Worm (Caenorhabditis elegans) whole organism, L4 larva: ENCODE measurements around the gene npr-15.
A peak's percentile ranks its signal among the peaks of the same experiment; 100 is the strongest.

ENCODE experiments used
- F10B5.3 ChIP-seq: sonication (generic microtip); optimal IDR thresholded peaks from 2 replicates; lab custom pipeline; 2016; ENCODE audit warnings: mild to moderate bottlenecking, missing genetic modification characterization, missing compliant biosample characterization
- R02D3.7 ChIP-seq: fragments of 150-350 bp; sonication (generic microtip); optimal IDR thresholded peaks from 3 replicates; lab custom pipeline; 2014; ENCODE audit warnings: missing biosample characterization, missing genetic modification characterization
- T26A8.4 ChIP-seq: fragments of 200-800 bp; sonication (Bioruptor generic); IDR thresholded peaks from 2 replicates; pipeline ENCODE4 v1.3.6; 2022; ENCODE audit warnings: missing genetic modification characterization, missing compliant biosample characterization
- Y48G9A.11 ChIP-seq: fragments of 200-800 bp; sonication (Bioruptor generic); IDR thresholded peaks from 2 replicates; pipeline ENCODE4 v1.3.6; 2022; ENCODE audit warnings: missing genetic modification reagents, missing genetic modification characterization, missing compliant biosample characterization
- aha-1 ChIP-seq: fragments of 150-350 bp; peaks from one replicate; lab custom pipeline; 2014; ENCODE audit warnings: missing biosample characterization, missing genetic modification characterization
- aly-2 ChIP-seq: sonication (generic microtip); optimal IDR thresholded peaks from 2 replicates; lab custom pipeline; 2018; ENCODE audit warnings: missing biosample characterization, missing genetic modification characterization
- arid-1 ChIP-seq: fragments of 200-800 bp; sonication (Bioruptor generic); conservative IDR thresholded peaks from 2 replicates; pipeline ENCODE4 v1.3.6; 2022; ENCODE audit warnings: missing genetic modification reagents, missing genetic modification characterization, missing compliant biosample characterization
- ceh-20 ChIP-seq: fragments of 200-800 bp; sonication (Bioruptor generic); IDR thresholded peaks from 2 replicates; pipeline ENCODE4 v1.3.6; 2022; ENCODE audit warnings: missing genetic modification reagents, missing genetic modification characterization, missing compliant biosample characterization
- ces-1 ChIP-seq: fragments of 150-350 bp; sonication (generic microtip); optimal IDR thresholded peaks from 4 replicates; lab custom pipeline; 2014; ENCODE audit warnings: missing biosample characterization, missing genetic modification reagents, missing genetic modification characterization
- ctbp-1 ChIP-seq: fragments of 200-800 bp; sonication (Bioruptor generic); IDR thresholded peaks from 2 replicates; pipeline ENCODE4 v1.3.6; 2022; ENCODE audit warnings: missing genetic modification reagents, missing genetic modification characterization, missing compliant biosample characterization
- daf-16 ChIP-seq, 3 experiments: sonication (generic microtip); optimal IDR thresholded peaks; 2 replicates each; lab custom pipeline; 2016 to 2017; ENCODE audit warnings: missing genetic modification characterization in 3 of 3, missing genetic modification reagents in 3 of 3, mild to moderate bottlenecking in 2 of 3, missing compliant biosample characterization in 2 of 3, missing biosample characterization in 1 of 3, moderate library complexity in 1 of 3
- daf-8 ChIP-seq: fragments of 200-800 bp; sonication (Bioruptor generic); IDR thresholded peaks from 2 replicates; pipeline ENCODE4 v1.3.6; 2022; ENCODE audit warnings: missing genetic modification characterization, missing compliant biosample characterization
- dpl-1 ChIP-seq: fragments of 150-350 bp; optimal IDR thresholded peaks from 2 replicates; lab custom pipeline; 2014; ENCODE audit warnings: missing biosample characterization, missing genetic modification reagents, missing genetic modification characterization
- dve-1 ChIP-seq: sonication (generic microtip); optimal IDR thresholded peaks from 2 replicates; lab custom pipeline; 2017; ENCODE audit warnings: antibody characterized with exemption, mild to moderate bottlenecking, missing genetic modification characterization, missing compliant biosample characterization; ENCODE audit not compliant: insufficient read depth
- fos-1 ChIP-seq: fragments of 150-350 bp; optimal IDR thresholded peaks from 2 replicates; lab custom pipeline; 2014; ENCODE audit warnings: missing biosample characterization, missing genetic modification characterization
- hif-1 ChIP-seq, 2 experiments: sonication (generic microtip); optimal IDR thresholded peaks; 2 replicates each; lab custom pipeline; 2016 to 2017; ENCODE audit warnings: missing compliant biosample characterization in 2 of 2, missing genetic modification characterization in 2 of 2, missing genetic modification reagents in 2 of 2, missing genotype in 2 of 2, mild to moderate bottlenecking in 1 of 2
- hlh-11 ChIP-seq: fragments of 200-800 bp; sonication (Bioruptor generic); optimal IDR thresholded peaks from 2 replicates; lab custom pipeline; 2018; ENCODE audit warnings: mild to moderate bottlenecking, missing genetic modification characterization, missing compliant biosample characterization
- hlh-30 ChIP-seq: sonication (generic microtip); optimal IDR thresholded peaks from 2 replicates; lab custom pipeline; 2017; ENCODE audit warnings: antibody characterized with exemption, mild to moderate bottlenecking, missing genetic modification characterization, missing compliant biosample characterization; ENCODE audit not compliant: insufficient read depth
- hmg-1.1 ChIP-seq: fragments of 200-800 bp; sonication (Bioruptor generic); IDR thresholded peaks from 2 replicates; pipeline ENCODE4 v1.3.6; 2022; ENCODE audit warnings: missing genetic modification reagents, missing genetic modification characterization, missing compliant biosample characterization
- jun-1 ChIP-seq: fragments of 150-350 bp; optimal IDR thresholded peaks from 2 replicates; lab custom pipeline; 2014; ENCODE audit warnings: missing biosample characterization, missing genetic modification reagents, missing genetic modification characterization
- lin-1 ChIP-seq: fragments of 200-800 bp; sonication (Bioruptor generic); IDR thresholded peaks from 2 replicates; pipeline ENCODE4 v1.3.6; 2022; ENCODE audit warnings: missing genetic modification reagents, missing genetic modification characterization, missing compliant biosample characterization
- lin-13 ChIP-seq: fragments of 150-350 bp; optimal IDR thresholded peaks from 2 replicates; lab custom pipeline; 2014; ENCODE audit warnings: missing biosample characterization, missing genetic modification reagents, missing genetic modification characterization
- lin-29 ChIP-seq: fragments of 200-800 bp; sonication (Bioruptor generic); IDR thresholded peaks from 2 replicates; pipeline ENCODE4 v1.3.6; 2022; ENCODE audit warnings: missing genetic modification reagents, missing genetic modification characterization, missing compliant biosample characterization
- mdl-1 ChIP-seq, 2 experiments: fragments of 150-350 bp in 1 of 2; sonication (generic microtip) in 1 of 2; optimal IDR thresholded peaks; 2 replicates each; lab custom pipeline; 2014 to 2017; ENCODE audit warnings: missing biosample characterization in 2 of 2, missing genetic modification characterization in 2 of 2
- mep-1 ChIP-seq: fragments of 150-350 bp; sonication (generic microtip); optimal IDR thresholded peaks from 3 replicates; lab custom pipeline; 2014; ENCODE audit warnings: missing biosample characterization, missing genetic modification characterization
- mes-2 ChIP-seq: sonication (generic microtip); optimal IDR thresholded peaks from 2 replicates; lab custom pipeline; 2016; ENCODE audit warnings: missing genotype, mild to moderate bottlenecking, missing genetic modification characterization, missing compliant biosample characterization; ENCODE audit not compliant: poor library complexity, severe bottlenecking
- mxl-2 ChIP-seq: fragments of 200-800 bp; sonication (Bioruptor generic); conservative IDR thresholded peaks from 2 replicates; pipeline ENCODE4 v1.3.6; 2022; ENCODE audit warnings: missing genetic modification reagents, missing genetic modification characterization, missing compliant biosample characterization
- nhr-102 ChIP-seq: sonication (generic microtip); optimal IDR thresholded peaks from 2 replicates; lab custom pipeline; 2016; ENCODE audit warnings: mild to moderate bottlenecking, missing genetic modification characterization, moderate library complexity, missing compliant biosample characterization
- nhr-11 ChIP-seq: fragments of 150-350 bp; optimal IDR thresholded peaks from 2 replicates; lab custom pipeline; 2014; ENCODE audit warnings: missing biosample characterization, missing genetic modification characterization
- nhr-111 ChIP-seq: fragments of 200-800 bp; sonication (Bioruptor generic); optimal IDR thresholded peaks from 2 replicates; lab custom pipeline; 2018; ENCODE audit warnings: mild to moderate bottlenecking, missing genetic modification characterization, missing compliant biosample characterization
- nhr-41 ChIP-seq: fragments of 200-800 bp; sonication (Bioruptor generic); IDR thresholded peaks from 2 replicates; pipeline ENCODE4 v1.3.6; 2022; ENCODE audit warnings: missing genetic modification reagents, missing genetic modification characterization, missing compliant biosample characterization
- nhr-48 ChIP-seq: sonication (generic microtip); optimal IDR thresholded peaks from 2 replicates; lab custom pipeline; 2016; ENCODE audit warnings: mild to moderate bottlenecking, missing genetic modification characterization, missing compliant biosample characterization
- nhr-6 ChIP-seq: fragments of 150-350 bp; optimal IDR thresholded peaks from 2 replicates; lab custom pipeline; 2014; ENCODE audit warnings: missing biosample characterization, missing genetic modification characterization
- pha-4 ChIP-seq, 2 experiments: fragments of 150-350 bp in 1 of 2; fragments of 200-800 bp in 1 of 2; sonication (Bioruptor generic) in 1 of 2; IDR thresholded peaks in 1 of 2; optimal IDR thresholded peaks in 1 of 2; 2 replicates each; pipeline versions ENCODE4 v1.3.6 to Lab custom; 2014 to 2022; ENCODE audit warnings: missing genetic modification characterization in 2 of 2, missing genetic modification reagents in 2 of 2, missing biosample characterization in 1 of 2, missing compliant biosample characterization in 1 of 2
- rbr-2 ChIP-seq: sonication (generic microtip); optimal IDR thresholded peaks from 2 replicates; lab custom pipeline; 2016; ENCODE audit warnings: missing genotype, missing genetic modification characterization, missing compliant biosample characterization
- sdz-12 ChIP-seq: fragments of 200-800 bp; sonication (Bioruptor generic); optimal IDR thresholded peaks from 2 replicates; lab custom pipeline; 2018; ENCODE audit warnings: mild to moderate bottlenecking, missing genetic modification characterization, missing compliant biosample characterization
- snpc-1.2 ChIP-seq: fragments of 200-800 bp; sonication (Bioruptor generic); IDR thresholded peaks from 2 replicates; pipeline ENCODE4 v1.3.6; 2022; ENCODE audit warnings: missing genetic modification reagents, missing genetic modification characterization, missing compliant biosample characterization
- tag-97 ChIP-seq: fragments of 200-800 bp; sonication (Bioruptor generic); IDR thresholded peaks from 2 replicates; pipeline ENCODE4 v1.3.6; 2022; ENCODE audit warnings: missing genetic modification characterization, missing compliant biosample characterization
- unc-130 ChIP-seq: sonication (generic microtip); optimal IDR thresholded peaks from 2 replicates; lab custom pipeline; 2016; ENCODE audit warnings: missing genetic modification reagents, missing genetic modification characterization, missing compliant biosample characterization
- unc-39 ChIP-seq: sonication (generic microtip); optimal IDR thresholded peaks from 2 replicates; lab custom pipeline; 2017; ENCODE audit warnings: missing biosample characterization, missing genetic modification characterization
- unc-62 ChIP-seq, 3 experiments: fragments of 150-350 bp in 1 of 3; sonication (generic microtip); optimal IDR thresholded peaks in 2 of 3; peaks in 1 of 3; 1 replicate in 1 of 3; 2 replicates in 2 of 3; lab custom pipeline; 2014 to 2017; ENCODE audit warnings: missing biosample characterization in 3 of 3, missing genetic modification characterization in 3 of 3, missing genetic modification reagents in 3 of 3, missing genotype in 1 of 3
- zag-1 ChIP-seq: fragments of 150-350 bp; optimal IDR thresholded peaks from 2 replicates; lab custom pipeline; 2014; ENCODE audit warnings: missing biosample characterization, missing genetic modification characterization
- zip-11 ChIP-seq: fragments of 200-800 bp; sonication (Bioruptor generic); IDR thresholded peaks from 2 replicates; pipeline ENCODE4 v1.3.6; 2022; ENCODE audit warnings: missing genetic modification characterization, missing compliant biosample characterization
- ztf-11 ChIP-seq: fragments of 150-350 bp; optimal IDR thresholded peaks from 2 replicates; lab custom pipeline; 2014; ENCODE audit warnings: missing biosample characterization, missing genetic modification characterization

npr-15 gene

DNA sequence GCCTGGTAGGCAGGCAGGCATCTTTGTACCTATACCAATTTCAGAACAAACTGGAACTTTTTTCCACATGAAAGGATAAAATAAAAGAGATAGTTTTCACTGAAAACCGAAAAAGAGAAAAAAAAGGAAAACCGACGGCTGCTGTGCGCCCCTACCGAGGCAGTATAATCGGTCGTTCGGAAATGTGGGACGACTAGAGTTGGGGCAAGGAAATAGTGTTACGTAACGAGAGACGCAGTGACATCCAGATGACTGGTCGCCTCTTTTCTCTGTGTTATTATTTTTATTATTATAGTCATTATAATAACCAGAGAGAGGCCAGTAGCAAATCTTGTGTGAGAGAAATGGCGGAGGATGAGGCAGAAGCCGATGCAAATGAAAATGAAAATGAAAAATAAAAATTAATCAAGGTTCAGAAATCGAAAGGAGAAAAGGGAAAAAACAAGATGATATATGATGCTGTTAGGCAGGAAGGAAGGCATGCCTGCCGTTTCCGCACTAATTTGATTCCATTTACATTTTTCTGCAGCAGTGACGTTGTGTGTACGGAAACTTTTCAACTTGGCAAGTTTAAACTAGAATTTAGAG, 13.0 kb downstream of the npr-15 start:
- TF ChIP-seq mep-1 (tag; lab: Kevin White, UChicago) (peak; percentile 17), aha-1 (tag; lab: Kevin White, UChicago) (peak; percentile 48), snpc-1.2 (GFP tag; lab: Robert Waterston, UW) (no peak), unc-62 (GFP tag; optimal IDR thresholded peaks at IDR 0.05 in 1 of 2; lab: Kevin White, UChicago) (peak in 1 of 2 experiments; percentile 8), unc-62 (tag; optimal IDR thresholded peaks at IDR 0.05; lab: Kevin White, UChicago) (no peak), lin-29 (no peak), rbr-2 (peak; percentile 31)

DNA sequence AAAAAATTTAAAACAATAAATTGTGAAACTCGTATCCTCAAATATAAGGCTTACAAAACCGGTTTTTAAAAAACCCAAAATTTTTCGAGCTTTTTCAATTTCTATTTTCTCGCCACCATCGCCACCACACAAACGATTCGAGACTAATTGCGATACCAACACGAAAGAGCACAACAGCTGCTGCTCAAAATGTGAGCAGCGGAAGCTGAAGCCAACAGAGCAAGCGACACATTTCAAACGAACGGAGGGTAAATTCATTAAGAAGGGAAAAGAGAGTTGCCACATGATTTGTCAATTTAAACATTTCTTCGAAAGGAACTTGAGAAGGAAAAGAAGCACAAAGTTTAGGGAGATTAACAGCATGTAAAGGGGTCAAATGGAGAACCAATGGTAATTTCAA, 15.4 kb downstream of the npr-15 start:
- no peak for TF ChIP-seq nhr-111 (GFP tag; lab: Kevin White, UChicago)
- TF ChIP-seq mes-2 (tag; lab: Kevin White, UChicago), result no peak
- peak in 1 of 2 experiments; percentile 94 for TF ChIP-seq unc-62 (GFP tag; optimal IDR thresholded peaks at IDR 0.05 in 1 of 2; lab: Kevin White, UChicago)
- TF ChIP-seq unc-62 (tag; optimal IDR thresholded peaks at IDR 0.05; lab: Kevin White, UChicago), result no peak
- no peak for TF ChIP-seq daf-8 (GFP tag; lab: Robert Waterston, UW)
- no peak for TF ChIP-seq lin-13 (GFP tag; lab: Kevin White, UChicago)
- TF ChIP-seq, all 104 proteins: peak for 1

DNA sequence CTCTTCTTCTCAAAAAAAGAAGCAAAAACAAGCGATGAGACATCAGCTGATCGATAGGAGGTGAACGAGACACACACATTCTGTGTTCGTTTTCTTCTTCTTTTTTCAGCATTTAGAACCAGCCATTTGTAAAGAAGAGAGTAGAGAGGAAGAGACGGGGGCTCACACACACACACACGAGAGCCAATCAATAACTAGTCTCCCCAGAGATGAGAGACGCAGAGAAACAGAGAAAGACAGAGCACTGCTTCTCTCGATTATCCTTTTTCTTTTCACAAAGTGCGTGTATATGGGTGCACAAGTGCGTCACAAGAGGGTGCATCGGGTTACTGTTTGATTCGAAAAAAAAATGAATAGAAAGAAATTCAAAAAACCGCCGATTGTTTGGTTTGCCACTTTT, 17.1 kb downstream of the npr-15 start:
- peak; percentile 74 for TF ChIP-seq mep-1 (tag; lab: Kevin White, UChicago)
- peak; percentile 73 for TF ChIP-seq hlh-30
- no peak for TF ChIP-seq arid-1 (GFP tag; lab: Robert Waterston, UW)
- no peak for TF ChIP-seq nhr-6 (tag; lab: Kevin White, UChicago)
- TF ChIP-seq dve-1 (tag; lab: Kevin White, UChicago), result peak; percentile 32
- peak in 1 of 2 experiments; percentile 65 for TF ChIP-seq hif-1 (tag; optimal IDR thresholded peaks at IDR 0.05; lab: Kevin White, UChicago)
- TF ChIP-seq Y48G9A.11 (GFP tag; lab: Robert Waterston, UW), result no peak
- TF ChIP-seq lin-1, result no peak
- no peak for TF ChIP-seq sdz-12 (GFP tag; lab: Kevin White, UChicago)
- TF ChIP-seq hmg-1.1 (GFP tag; lab: Robert Waterston, UW), result peak; percentile 85
- TF ChIP-seq daf-16 (GFP tag; optimal IDR thresholded peaks at IDR 0.05; lab: Kevin White, UChicago), result peak in 1 of 2 experiments; percentile 59
- no peak for TF ChIP-seq daf-16 (tag; optimal IDR thresholded peaks at IDR 0.05; lab: Kevin White, UChicago)
- TF ChIP-seq ces-1, result peak; percentile 43
- TF ChIP-seq unc-39 (tag; lab: Kevin White, UChicago), result no peak
- TF ChIP-seq fos-1 (tag; lab: Kevin White, UChicago), result no peak
- no peak for TF ChIP-seq aly-2
- no peak for TF ChIP-seq R02D3.7 (tag; lab: Kevin White, UChicago)
- peak; percentile 94 for TF ChIP-seq aha-1 (tag; lab: Kevin White, UChicago)
- no peak for TF ChIP-seq zag-1 (tag; lab: Kevin White, UChicago)
- TF ChIP-seq pha-4 (GFP tag; IDR thresholded peaks at IDR 0.05; lab: Robert Waterston, UW), result peak; percentile 52
- TF ChIP-seq pha-4 (tag; optimal IDR thresholded peaks at IDR 0.05; lab: Kevin White, UChicago), result no peak
- 0 out of 2 replicates have a peak, but pooled peaks have one; percentile 52 for TF ChIP-seq ceh-20
- TF ChIP-seq T26A8.4 (GFP tag; lab: Robert Waterston, UW), result peak; percentile 50; the same call in 1 of the 2 replicates
- TF ChIP-seq mdl-1 (tag; optimal IDR thresholded peaks at IDR 0.05; lab: Kevin White, UChicago), result peak in 1 of 2 experiments; percentile 56
- TF ChIP-seq hlh-11 (tag; lab: Kevin White, UChicago), result peak; percentile 78
- no peak for TF ChIP-seq tag-97 (GFP tag; lab: Robert Waterston, UW)
- TF ChIP-seq F10B5.3 (tag; lab: Kevin White, UChicago), result no peak
- no peak for TF ChIP-seq ztf-11 (tag; lab: Kevin White, UChicago)
- peak; percentile 29 for TF ChIP-seq dpl-1 (GFP tag; lab: Kevin White, UChicago)
- TF ChIP-seq unc-62 (GFP tag; optimal IDR thresholded peaks at IDR 0.05 in 1 of 2; lab: Kevin White, UChicago), result no peak
- TF ChIP-seq unc-62 (tag; optimal IDR thresholded peaks at IDR 0.05; lab: Kevin White, UChicago), result no peak
- TF ChIP-seq ctbp-1 (GFP tag; lab: Robert Waterston, UW), result peak; percentile 80
- TF ChIP-seq nhr-41 (GFP tag; lab: Robert Waterston, UW), result no peak
- no peak for TF ChIP-seq unc-130
- TF ChIP-seq nhr-11 (tag; lab: Kevin White, UChicago), result peak; percentile 32
- TF ChIP-seq nhr-102 (tag; lab: Kevin White, UChicago), result no peak
- peak; percentile 33 for TF ChIP-seq nhr-48
- TF ChIP-seq mxl-2 (GFP tag; lab: Robert Waterston, UW), result no peak
- TF ChIP-seq zip-11 (GFP tag; lab: Robert Waterston, UW), result no peak
- no peak for TF ChIP-seq jun-1 (tag; lab: Kevin White, UChicago)
